Worm (Caenorhabditis elegans) whole organism, late embryonic: Measurements from ENCODE around the gene C50B8.6.

Experiments
- C08G9.2 ChIP-seq: sonication (generic microtip); optimal IDR thresholded peaks from 2 replicates; lab custom pipeline; 2016; ENCODE audit warnings: mild to moderate bottlenecking, missing genetic modification characterization, moderate library complexity, missing compliant biosample characterization
- C38D4.7 ChIP-seq: fragments of 200-800 bp; sonication (Bioruptor generic); optimal IDR thresholded peaks from 2 replicates; lab custom pipeline; 2018; ENCODE audit warnings: mild to moderate bottlenecking, missing genetic modification characterization, moderate library complexity, missing compliant biosample characterization
- F13H6.1 ChIP-seq: sonication (generic microtip); optimal IDR thresholded peaks from 2 replicates; lab custom pipeline; 2016; ENCODE audit warnings: missing genetic modification characterization, missing compliant biosample characterization
- K02D7.2 ChIP-seq: sonication (generic microtip); optimal IDR thresholded peaks from 2 replicates; lab custom pipeline; 2017; ENCODE audit warnings: mild to moderate bottlenecking, missing genetic modification characterization, missing compliant biosample characterization
- K09A11.1 ChIP-seq: sonication (generic microtip); optimal IDR thresholded peaks from 2 replicates; lab custom pipeline; 2017; ENCODE audit warnings: antibody characterized with exemption, mild to moderate bottlenecking, missing genetic modification characterization, missing compliant biosample characterization; ENCODE audit not compliant: insufficient read depth
- T23F11.4 ChIP-seq: fragments of 200-800 bp; sonication (Bioruptor generic); optimal IDR thresholded peaks from 2 replicates; lab custom pipeline; 2018; ENCODE audit warnings: mild to moderate bottlenecking, missing genetic modification characterization, missing compliant biosample characterization
- ama-1 ChIP-seq: fragments of 150-350 bp; optimal IDR thresholded peaks from 2 replicates; lab custom pipeline; 2014
- ceh-14 ChIP-seq: sonication (generic microtip); optimal IDR thresholded peaks from 2 replicates; lab custom pipeline; 2016; ENCODE audit warnings: missing genotype, missing genetic modification characterization, missing compliant biosample characterization
- ceh-18 ChIP-seq: sonication (generic microtip); optimal IDR thresholded peaks from 2 replicates; lab custom pipeline; 2016; ENCODE audit warnings: missing genetic modification characterization, missing compliant biosample characterization
- ceh-2 ChIP-seq: sonication (generic microtip); optimal IDR thresholded peaks from 2 replicates; lab custom pipeline; 2016; ENCODE audit warnings: missing genotype, missing genetic modification characterization, missing compliant biosample characterization
- ceh-31 ChIP-seq: sonication (generic microtip); optimal IDR thresholded peaks from 2 replicates; lab custom pipeline; 2016; ENCODE audit warnings: missing genetic modification characterization, missing compliant biosample characterization
- ceh-45 ChIP-seq: fragments of 200-800 bp; sonication (Bioruptor generic); IDR thresholded peaks from 2 replicates; pipeline ENCODE4 v1.3.6; 2022; ENCODE audit warnings: missing genetic modification reagents, missing genetic modification characterization, missing compliant biosample characterization
- ceh-48 ChIP-seq: sonication (generic microtip); optimal IDR thresholded peaks from 2 replicates; lab custom pipeline; 2016; ENCODE audit warnings: missing genetic modification characterization, inconsistent platforms, missing compliant biosample characterization
- dmd-4 ChIP-seq: sonication (generic microtip); optimal IDR thresholded peaks from 2 replicates; lab custom pipeline; 2016; ENCODE audit warnings: borderline replicate concordance, missing genetic modification characterization, missing compliant biosample characterization
- dve-1 ChIP-seq: sonication (generic microtip); optimal IDR thresholded peaks from 2 replicates; lab custom pipeline; 2017; ENCODE audit warnings: antibody characterized with exemption, mild to moderate bottlenecking, missing genetic modification characterization, missing compliant biosample characterization
- elt-2 ChIP-seq: sonication (generic microtip); optimal IDR thresholded peaks from 2 replicates; lab custom pipeline; 2016; ENCODE audit warnings: missing genetic modification reagents, missing genetic modification characterization, missing compliant biosample characterization
- elt-4 ChIP-seq: sonication (generic microtip); optimal IDR thresholded peaks from 2 replicates; lab custom pipeline; 2016; ENCODE audit warnings: missing genetic modification characterization, missing compliant biosample characterization
- ets-4 ChIP-seq: sonication (generic microtip); optimal IDR thresholded peaks from 2 replicates; lab custom pipeline; 2016; ENCODE audit warnings: missing genetic modification characterization, missing compliant biosample characterization
- eyg-1 ChIP-seq: sonication (generic microtip); optimal IDR thresholded peaks from 2 replicates; lab custom pipeline; 2016; ENCODE audit warnings: missing genotype, missing genetic modification characterization, missing compliant biosample characterization
- fax-1 ChIP-seq: sonication (generic microtip); optimal IDR thresholded peaks from 2 replicates; lab custom pipeline; 2016; ENCODE audit warnings: missing genotype, missing genetic modification characterization, missing compliant biosample characterization
- fkh-10 ChIP-seq: fragments of 150-350 bp; optimal IDR thresholded peaks from 2 replicates; lab custom pipeline; 2014; ENCODE audit warnings: missing biosample characterization, missing genetic modification reagents, missing genetic modification characterization
- fkh-6 ChIP-seq: sonication (generic microtip); optimal IDR thresholded peaks from 2 replicates; lab custom pipeline; 2016; ENCODE audit warnings: missing genetic modification characterization, missing compliant biosample characterization
- gmeb-2 ChIP-seq: sonication (generic microtip); optimal IDR thresholded peaks from 2 replicates; lab custom pipeline; 2016; ENCODE audit warnings: missing genetic modification characterization, inconsistent platforms, missing compliant biosample characterization
- hlh-30 ChIP-seq: sonication (generic microtip); optimal IDR thresholded peaks from 2 replicates; lab custom pipeline; 2017; ENCODE audit warnings: antibody characterized with exemption, missing genetic modification characterization, missing compliant biosample characterization; ENCODE audit not compliant: insufficient read depth
- hlh-8 ChIP-seq: sonication (generic microtip); optimal IDR thresholded peaks from 2 replicates; lab custom pipeline; 2016; ENCODE audit warnings: missing genotype, missing genetic modification characterization, missing compliant biosample characterization
- lim-6 ChIP-seq: sonication (generic microtip); optimal IDR thresholded peaks from 2 replicates; lab custom pipeline; 2016; ENCODE audit warnings: missing genetic modification characterization, missing compliant biosample characterization
- lin-11 ChIP-seq: fragments of 200-800 bp; sonication (Bioruptor generic); optimal IDR thresholded peaks from 2 replicates; lab custom pipeline; 2018; ENCODE audit warnings: mild to moderate bottlenecking, missing genetic modification characterization, missing compliant biosample characterization
- madf-2 ChIP-seq: sonication (generic microtip); optimal IDR thresholded peaks from 2 replicates; lab custom pipeline; 2017; ENCODE audit warnings: missing genetic modification characterization, missing compliant biosample characterization
- mec-3 ChIP-seq: sonication (generic microtip); optimal IDR thresholded peaks from 2 replicates; lab custom pipeline; 2016; ENCODE audit warnings: borderline replicate concordance, missing genetic modification characterization, missing compliant biosample characterization
- nfya-1 ChIP-seq: sonication (generic microtip); optimal IDR thresholded peaks from 2 replicates; lab custom pipeline; 2017; ENCODE audit warnings: missing genetic modification characterization, mild to moderate bottlenecking, missing compliant biosample characterization, antibody characterized with exemption, moderate library complexity
- odd-2 ChIP-seq: sonication (generic microtip); optimal IDR thresholded peaks from 2 replicates; lab custom pipeline; 2017; ENCODE audit warnings: antibody characterized with exemption, mild to moderate bottlenecking, missing genetic modification characterization, missing compliant biosample characterization
- pag-3 ChIP-seq: sonication (generic microtip); optimal IDR thresholded peaks from 2 replicates; lab custom pipeline; 2016; ENCODE audit warnings: missing compliant biosample characterization, missing genetic modification characterization, borderline replicate concordance
- pat-9 ChIP-seq: fragments of 200-800 bp; sonication (Bioruptor generic); optimal IDR thresholded peaks from 2 replicates; lab custom pipeline; 2018; ENCODE audit warnings: mild to moderate bottlenecking, missing genetic modification characterization, moderate library complexity, missing compliant biosample characterization
- pax-1 ChIP-seq: fragments of 150-350 bp; optimal IDR thresholded peaks from 2 replicates; lab custom pipeline; 2014; ENCODE audit warnings: missing biosample characterization, missing genetic modification characterization
- pqm-1 ChIP-seq: sonication (generic microtip); optimal IDR thresholded peaks from 2 replicates; lab custom pipeline; 2016; ENCODE audit warnings: missing genetic modification characterization, missing compliant biosample characterization
- ref-2 ChIP-seq: sonication (generic microtip); optimal IDR thresholded peaks from 2 replicates; lab custom pipeline; 2016; ENCODE audit warnings: missing genetic modification characterization, missing compliant biosample characterization
- rnt-1 ChIP-seq: sonication (generic microtip); optimal IDR thresholded peaks from 2 replicates; lab custom pipeline; 2016; ENCODE audit warnings: missing genetic modification characterization, missing compliant biosample characterization
- sdc-2 ChIP-seq: sonication (generic microtip); optimal IDR thresholded peaks from 2 replicates; lab custom pipeline; 2016; ENCODE audit warnings: missing genotype, missing genetic modification characterization, missing compliant biosample characterization
- sox-4 ChIP-seq: sonication (generic microtip); optimal IDR thresholded peaks from 2 replicates; lab custom pipeline; 2017; ENCODE audit warnings: mild to moderate bottlenecking, missing genetic modification characterization, inconsistent platforms, missing compliant biosample characterization
- tbx-2 ChIP-seq: sonication (generic microtip); optimal IDR thresholded peaks from 2 replicates; lab custom pipeline; 2016; ENCODE audit warnings: missing genetic modification characterization, missing compliant biosample characterization
- tbx-7 ChIP-seq: sonication (generic microtip); optimal IDR thresholded peaks from 2 replicates; lab custom pipeline; 2016; ENCODE audit warnings: missing genotype, missing genetic modification characterization, missing compliant biosample characterization
- ttx-3 ChIP-seq: sonication (generic microtip); optimal IDR thresholded peaks from 2 replicates; lab custom pipeline; 2016; ENCODE audit warnings: missing genetic modification reagents, missing genetic modification characterization, missing compliant biosample characterization
- unc-3 ChIP-seq, 2 experiments: fragments of 200-800 bp in 1 of 2; sonication (Bioruptor generic) in 1 of 2; sonication (generic microtip) in 1 of 2; conservative IDR thresholded peaks in 1 of 2; optimal IDR thresholded peaks in 1 of 2; 2 replicates each; pipeline versions ENCODE4 v1.3.6 to Lab custom; 2016 to 2022; ENCODE audit warnings: missing compliant biosample characterization in 2 of 2, missing genetic modification characterization in 2 of 2, missing genetic modification reagents in 1 of 2
- unc-55 ChIP-seq: sonication (generic microtip); optimal IDR thresholded peaks from 2 replicates; lab custom pipeline; 2017; ENCODE audit warnings: missing biosample characterization, missing genetic modification reagents, missing genetic modification characterization
- unc-86 ChIP-seq: sonication (generic microtip); optimal IDR thresholded peaks from 2 replicates; lab custom pipeline; 2016; ENCODE audit warnings: missing genetic modification characterization, missing compliant biosample characterization
- zip-5 ChIP-seq: sonication (generic microtip); optimal IDR thresholded peaks from 2 replicates; lab custom pipeline; 2016; ENCODE audit warnings: missing genetic modification characterization, missing compliant biosample characterization

C50B8.6 gene

DNA sequence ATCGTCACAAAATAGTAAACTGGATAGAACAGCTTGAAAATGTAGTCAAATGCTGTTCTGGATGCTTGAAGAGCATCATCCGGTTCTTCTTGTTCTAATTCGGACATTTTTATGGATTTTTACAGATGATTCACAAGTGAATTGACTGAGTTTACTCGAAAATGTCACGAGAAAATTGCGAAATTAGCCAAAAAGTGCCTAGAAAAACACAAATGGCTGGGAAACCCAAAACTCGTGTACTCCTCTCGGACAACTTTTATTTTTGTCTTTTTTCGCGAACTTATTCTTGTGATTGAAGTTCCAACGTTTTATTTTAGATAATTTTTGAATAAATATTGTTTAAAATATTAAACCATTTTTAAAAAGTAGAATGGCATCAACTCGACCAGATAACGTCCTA is 27.2 kb upstream of the C50B8.6 start, which contains the start of the genes C56A3.4 and C56A3.5:
TSS of gene C56A3.4 (minus strand) at position 154 of the 400 bp plus-strand sequence.
TSS of gene C56A3.5 (plus strand) at position 367 of the 400 bp plus-strand sequence.
- no peak for TF ChIP-seq C38D4.7 (GFP tag; lab: Kevin White, UChicago)
- no peak for TF ChIP-seq fkh-10 (GFP tag; lab: Kevin White, UChicago)
- no peak for TF ChIP-seq tbx-2 (tag; lab: Kevin White, UChicago)
- TF ChIP-seq ceh-31 (tag; lab: Kevin White, UChicago): peak; percentile 16
- TF ChIP-seq unc-55 (GFP tag; lab: Kevin White, UChicago): no peak
- no peak for TF ChIP-seq ets-4 (tag; lab: Kevin White, UChicago)
- TF ChIP-seq sdc-2 (tag; lab: Kevin White, UChicago): no peak
- TF ChIP-seq, all 69 proteins: peak for 1

ce11 chrV:13556297-13556696 is 22.5 kb upstream of the C50B8.6 start, which contains the start of gene C56A3.6:
Gene C56A3.6 (minus strand): TSS chrV:13556397.
- TF ChIP-seq ceh-18 (tag; lab: Kevin White, UChicago) (no peak), pqm-1 (tag; lab: Kevin White, UChicago) (no peak), ceh-45 (GFP tag; lab: Robert Waterston, UW) (no peak), ets-4 (tag; lab: Kevin White, UChicago) (no peak), pax-1 (tag; lab: Kevin White, UChicago) (no peak), madf-2 (tag; lab: Kevin White, UChicago) (no peak), dmd-4 (tag; lab: Kevin White, UChicago) (no peak)

DNA sequence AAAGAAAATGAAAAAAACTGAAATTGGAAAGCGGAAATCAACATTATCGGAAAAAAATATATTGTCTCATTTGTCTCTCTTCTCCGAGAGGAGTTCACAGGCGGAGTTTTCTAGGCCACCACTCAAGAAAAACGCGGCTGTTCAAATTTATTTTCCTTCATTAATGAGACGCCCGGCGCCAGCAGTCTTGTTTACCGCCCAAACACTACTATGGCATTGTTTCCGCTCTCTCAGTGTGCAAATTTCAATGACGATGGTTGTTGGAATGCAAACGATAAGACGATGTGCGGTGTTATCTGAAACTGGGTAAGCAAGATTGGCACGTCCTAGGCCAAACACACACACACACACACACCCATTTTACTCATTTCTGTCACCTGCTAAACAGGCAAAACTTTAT is 22.0 kb upstream of the C50B8.6 start, which contains the start of gene cav-2:
TSS of gene cav-2 (plus strand) at position 359 of the 400 bp plus-strand sequence.
- TF ChIP-seq ttx-3 (tag; lab: Kevin White, UChicago): no peak
- TF ChIP-seq odd-2 (tag; lab: Kevin White, UChicago): no peak
- peak; percentile 55 for TF ChIP-seq hlh-8 (tag; lab: Kevin White, UChicago)
- peak; percentile 41 for TF ChIP-seq fax-1 (tag; lab: Kevin White, UChicago)
- TF ChIP-seq K02D7.2 (tag; lab: Kevin White, UChicago): no peak
- peak; percentile 10 for TF ChIP-seq eyg-1 (tag; lab: Kevin White, UChicago)
- peak; percentile 81 for TF ChIP-seq elt-2
- TF ChIP-seq F13H6.1 (tag; lab: Kevin White, UChicago): peak; percentile 57
- TF ChIP-seq T23F11.4 (GFP tag; lab: Kevin White, UChicago): no peak
- no peak for TF ChIP-seq pag-3 (tag; lab: Kevin White, UChicago)
- no peak for TF ChIP-seq K09A11.1 (tag; lab: Kevin White, UChicago)
- peak; percentile 12 for TF ChIP-seq unc-86 (tag; lab: Kevin White, UChicago)
- TF ChIP-seq ceh-48 (tag; lab: Kevin White, UChicago): peak; percentile 13
- TF ChIP-seq fkh-6 (tag; lab: Kevin White, UChicago): peak; percentile 41
- peak; percentile 89 for TF ChIP-seq ceh-31 (tag; lab: Kevin White, UChicago)
- no peak for TF ChIP-seq ama-1
- no peak for TF ChIP-seq sox-4
- peak; percentile 66 for TF ChIP-seq tbx-2 (tag; lab: Kevin White, UChicago)
- no peak for TF ChIP-seq unc-3 (GFP tag; conservative IDR thresholded peaks at IDR 0.05; lab: Robert Waterston, UW)
- no peak for TF ChIP-seq unc-3 (tag; optimal IDR thresholded peaks at IDR 0.05; lab: Kevin White, UChicago)
- TF ChIP-seq gmeb-2 (tag; lab: Kevin White, UChicago): no peak
- TF ChIP-seq zip-5 (tag; lab: Kevin White, UChicago): peak; percentile 68
- peak; percentile 97 for TF ChIP-seq C08G9.2 (tag; lab: Kevin White, UChicago)
- peak; percentile 80 for TF ChIP-seq mec-3 (tag; lab: Kevin White, UChicago)
- peak; percentile 1 for TF ChIP-seq dve-1 (tag; lab: Kevin White, UChicago)
- TF ChIP-seq ceh-14 (tag; lab: Kevin White, UChicago): peak; percentile 63
- TF ChIP-seq ref-2 (tag; lab: Kevin White, UChicago): peak; percentile 82
- peak; percentile 26 for TF ChIP-seq nfya-1 (tag; lab: Kevin White, UChicago)
- no peak for TF ChIP-seq fkh-10 (GFP tag; lab: Kevin White, UChicago)
- no peak for TF ChIP-seq unc-55 (GFP tag; lab: Kevin White, UChicago)
- no peak for TF ChIP-seq ceh-45 (GFP tag; lab: Robert Waterston, UW)
- TF ChIP-seq sdc-2 (tag; lab: Kevin White, UChicago): no peak
- no peak for TF ChIP-seq lin-11 (tag; lab: Kevin White, UChicago)
- no peak for TF ChIP-seq elt-4 (tag; lab: Kevin White, UChicago)
- TF ChIP-seq lim-6 (tag; lab: Kevin White, UChicago): no peak
- peak; percentile 65 for TF ChIP-seq rnt-1
- TF ChIP-seq tbx-7 (tag; lab: Kevin White, UChicago): peak; percentile 86
- no peak for TF ChIP-seq pat-9
- no peak for TF ChIP-seq hlh-30 (tag; lab: Kevin White, UChicago)
- peak; percentile 91 for TF ChIP-seq ceh-2 (tag; lab: Kevin White, UChicago)
